Fruit fly (Drosophila melanogaster) whole organism, prepupa: ENCODE data around the gene Acp24A4.

Experiments used
- Blimp-1 ChIP-seq: fragments of 200-800 bp; sonication (Bioruptor generic); optimal IDR thresholded peaks from 3 replicates; lab custom pipeline; 2017; ENCODE audit warnings: missing biosample characterization, missing genetic modification characterization, mild to moderate bottlenecking, moderate library complexity, missing genetic modification reagents
- CG16779 ChIP-seq: fragments of 200-800 bp; sonication (Bioruptor generic); optimal IDR thresholded peaks from 3 replicates; lab custom pipeline; 2017; ENCODE audit warnings: missing biosample characterization, mild to moderate bottlenecking, missing genetic modification characterization
- CG31627 ChIP-seq: fragments of 200-800 bp; sonication (Bioruptor generic); optimal IDR thresholded peaks from 3 replicates; lab custom pipeline; 2016; ENCODE audit warnings: missing biosample characterization, missing genetic modification characterization
- CG3919 ChIP-seq: fragments of 200-800 bp; sonication (Bioruptor generic); optimal IDR thresholded peaks from 3 replicates; lab custom pipeline; 2016; ENCODE audit warnings: missing biosample characterization, missing genetic modification characterization
- CG8119 ChIP-seq: fragments of 200-800 bp; sonication (Bioruptor generic); IDR thresholded peaks from 3 replicates; pipeline ENCODE4 v1.3.6; 2022; ENCODE audit warnings: missing biosample characterization, missing genetic modification characterization
- Eip93F ChIP-seq: fragments of 200-800 bp; sonication (Bioruptor generic); optimal IDR thresholded peaks from 2 replicates; lab custom pipeline; 2016; ENCODE audit warnings: missing biosample characterization, mild to moderate bottlenecking, missing genetic modification characterization
- Hr39 ChIP-seq: fragments of 200-800 bp; sonication (Bioruptor generic); optimal IDR thresholded peaks from 2 replicates; lab custom pipeline; 2016; ENCODE audit warnings: missing biosample characterization, missing genetic modification characterization
- OdsH ChIP-seq: fragments of 200-800 bp; sonication (Bioruptor generic); optimal IDR thresholded peaks from 3 replicates; lab custom pipeline; 2016; ENCODE audit warnings: missing biosample characterization, missing genetic modification characterization
- dac ChIP-seq: fragments of 200-800 bp; sonication (Bioruptor generic); optimal IDR thresholded peaks from 2 replicates; lab custom pipeline; 2017; ENCODE audit warnings: missing biosample characterization, mild to moderate bottlenecking, missing genetic modification characterization
- fd59A ChIP-seq: fragments of 200-800 bp; sonication (Bioruptor generic); optimal IDR thresholded peaks from 2 replicates; lab custom pipeline; 2017; ENCODE audit warnings: missing biosample characterization, mild to moderate bottlenecking, missing genetic modification characterization, missing genetic modification reagents
- ss ChIP-seq, 2 experiments: fragments of 200-800 bp; sonication (Bioruptor generic); optimal IDR thresholded peaks; 2 replicates in 1 of 2; 3 replicates in 1 of 2; lab custom pipeline; 2017 to 2018; ENCODE audit warnings: mild to moderate bottlenecking in 2 of 2, missing biosample characterization in 2 of 2, missing genetic modification characterization in 2 of 2, moderate library complexity in 1 of 2

DNA sequence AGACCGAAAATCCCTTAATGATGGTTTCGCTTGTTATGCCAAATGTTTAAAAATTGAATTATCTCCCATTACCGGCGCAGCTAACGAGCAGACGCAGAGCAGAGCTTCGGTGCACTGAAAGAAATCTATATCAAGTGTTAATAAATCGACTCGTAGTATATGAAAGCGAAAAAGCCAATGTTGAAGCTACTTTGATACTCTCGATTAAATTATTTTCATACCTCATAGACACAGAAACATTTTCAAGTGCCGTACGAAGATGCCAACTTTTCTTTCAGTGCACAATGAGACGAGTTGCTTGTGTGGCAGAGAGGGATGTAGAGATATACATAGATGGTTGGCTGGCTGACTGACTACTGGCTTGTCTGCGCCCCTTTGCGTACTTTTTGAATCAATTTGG is 17.9 kb downstream of the Acp24A4 start:
- TF ChIP-seq ss (GFP tag; optimal IDR thresholded peaks at IDR 0.05; lab: Kevin White, UChicago), result no peak
- no peak for TF ChIP-seq Eip93F (GFP tag; lab: Kevin White, UChicago)
- no peak for TF ChIP-seq OdsH (GFP tag; lab: Kevin White, UChicago)
- TF ChIP-seq Blimp-1, result no peak
- TF ChIP-seq dac (GFP tag; lab: Kevin White, UChicago), result no peak
- TF ChIP-seq CG31627 (GFP tag; lab: Kevin White, UChicago), result no peak
- no peak for TF ChIP-seq CG16779 (tag; lab: Kevin White, UChicago)
- no peak for TF ChIP-seq Hr39 (GFP tag; lab: Kevin White, UChicago)
- TF ChIP-seq fd59A (GFP tag; lab: Kevin White, UChicago), result no peak
- TF ChIP-seq CG8119, result no peak
- no peak for TF ChIP-seq CG3919 (GFP tag; lab: Kevin White, UChicago)
